Fruit fly (Drosophila melanogaster) whole organism, embryonic: ENCODE results near the gene CG11342.

Experiments used
- Abd-B ChIP-seq: fragments of 200-800 bp; sonication (Bioruptor generic); optimal IDR thresholded peaks from 2 replicates; lab custom pipeline; 2018; ENCODE audit warnings: missing biosample characterization, mild to moderate bottlenecking, missing genetic modification characterization, moderate library complexity
- Atf6 ChIP-seq: fragments of 200-800 bp; sonication (Bioruptor generic); IDR thresholded peaks from 2 replicates; pipeline ENCODE4 v1.3.6; 2022; ENCODE audit warnings: missing biosample characterization, missing genetic modification characterization
- BtbVII ChIP-seq: fragments of 200-800 bp; sonication (Bioruptor generic); optimal IDR thresholded peaks from 3 replicates; lab custom pipeline; 2017; ENCODE audit warnings: missing biosample characterization, mild to moderate bottlenecking, missing genetic modification characterization
- Bteb2 ChIP-seq: fragments of 200-800 bp; sonication (Bioruptor generic); optimal IDR thresholded peaks from 2 replicates; lab custom pipeline; 2016; ENCODE audit warnings: missing biosample characterization, missing genetic modification characterization
- CG12071 ChIP-seq: fragments of 200-800 bp; sonication (Bioruptor generic); optimal IDR thresholded peaks from 3 replicates; lab custom pipeline; 2018; ENCODE audit warnings: missing biosample characterization, mild to moderate bottlenecking, missing genetic modification characterization
- CG12104 ChIP-seq: fragments of 200-800 bp; sonication (Bioruptor generic); optimal IDR thresholded peaks from 3 replicates; lab custom pipeline; 2016; ENCODE audit warnings: missing biosample characterization, missing genetic modification characterization
- CG12391 ChIP-seq: fragments of 200-800 bp; sonication (Bioruptor generic); optimal IDR thresholded peaks from 3 replicates; lab custom pipeline; 2018; ENCODE audit warnings: missing biosample characterization, mild to moderate bottlenecking, missing genetic modification characterization, moderate library complexity
- CG12659 ChIP-seq: fragments of 200-800 bp; sonication (Bioruptor generic); optimal IDR thresholded peaks from 3 replicates; lab custom pipeline; 2017; ENCODE audit warnings: mild to moderate bottlenecking, missing biosample characterization, missing genetic modification reagents, missing genetic modification characterization
- CG15269 ChIP-seq: fragments of 200-800 bp; sonication (Bioruptor generic); optimal IDR thresholded peaks from 2 replicates; lab custom pipeline; 2018; ENCODE audit warnings: missing biosample characterization, mild to moderate bottlenecking, missing genetic modification characterization, moderate library complexity
- CG17568 ChIP-seq: fragments of 200-800 bp; sonication (Bioruptor generic); optimal IDR thresholded peaks from 2 replicates; lab custom pipeline; 2018; ENCODE audit warnings: missing biosample characterization, mild to moderate bottlenecking, missing genetic modification characterization, moderate library complexity
- CG17612 ChIP-seq: fragments of 200-800 bp; sonication (Bioruptor generic); IDR thresholded peaks from 2 replicates; pipeline ENCODE4 v1.3.6; 2022; ENCODE audit warnings: missing biosample characterization, missing genetic modification characterization
- CG18262 ChIP-seq: fragments of 200-800 bp; optimal IDR thresholded peaks from 3 replicates; lab custom pipeline; 2019; ENCODE audit warnings: missing biosample characterization, mild to moderate bottlenecking, missing genetic modification characterization, moderate library complexity
- CG2199 ChIP-seq: fragments of 200-800 bp; sonication (Bioruptor generic); IDR thresholded peaks from 3 replicates; pipeline ENCODE4 v1.3.6; 2022; ENCODE audit warnings: missing biosample characterization, missing genetic modification characterization
- CG32767 ChIP-seq: fragments of 200-800 bp; sonication (Bioruptor generic); IDR thresholded peaks from 2 replicates; pipeline ENCODE4 v1.3.6; 2022; ENCODE audit warnings: missing biosample characterization, missing genetic modification characterization
- CG3407 ChIP-seq: fragments of 200-800 bp; sonication (Bioruptor generic); optimal IDR thresholded peaks from 2 replicates; lab custom pipeline; 2018; ENCODE audit warnings: missing biosample characterization, mild to moderate bottlenecking, missing genetic modification characterization
- CG43689 ChIP-seq: fragments of 200-800 bp; sonication (Bioruptor generic); IDR thresholded peaks from 2 replicates; pipeline ENCODE4 v1.3.6; 2022; ENCODE audit warnings: missing biosample characterization, missing genetic modification characterization
- CG5180 ChIP-seq: fragments of 200-800 bp; sonication (Bioruptor generic); optimal IDR thresholded peaks from 3 replicates; lab custom pipeline; 2017; ENCODE audit warnings: missing biosample characterization, missing genetic modification characterization, mild to moderate bottlenecking, moderate library complexity, missing genetic modification reagents
- CG7987 ChIP-seq: fragments of 200-800 bp; sonication (Bioruptor generic); optimal IDR thresholded peaks from 2 replicates; lab custom pipeline; 2018; ENCODE audit warnings: missing biosample characterization, mild to moderate bottlenecking, missing genetic modification characterization, moderate library complexity
- CG8281 ChIP-seq: fragments of 200-800 bp; sonication (Bioruptor generic); optimal IDR thresholded peaks from 2 replicates; lab custom pipeline; 2018; ENCODE audit warnings: missing biosample characterization, mild to moderate bottlenecking, missing genetic modification characterization, moderate library complexity
- Dip2 ChIP-seq: fragments of 200-800 bp; sonication (Bioruptor generic); IDR thresholded peaks from 2 replicates; pipeline ENCODE4 v1.3.6; 2022; ENCODE audit warnings: missing biosample characterization, missing genetic modification characterization
- Dp ChIP-seq: fragments of 200-800 bp; sonication (Bioruptor generic); optimal IDR thresholded peaks from 2 replicates; lab custom pipeline; 2018; ENCODE audit warnings: missing biosample characterization, mild to moderate bottlenecking, missing genetic modification characterization, moderate library complexity
- E2f1 ChIP-seq: fragments of 200-800 bp; sonication (Bioruptor generic); IDR thresholded peaks from 2 replicates; pipeline ENCODE4 v1.3.6; 2022; ENCODE audit warnings: missing biosample characterization, missing genetic modification characterization
- Gug ChIP-seq: fragments of 200-800 bp; sonication (Bioruptor generic); IDR thresholded peaks from 4 replicates; pipeline ENCODE4 v1.3.6; 2022; ENCODE audit warnings: missing biosample characterization, missing genetic modification characterization
- H2.0 ChIP-seq: fragments of 200-800 bp; sonication (Bioruptor generic); IDR thresholded peaks from 2 replicates; pipeline ENCODE4 v1.3.6; 2022; ENCODE audit warnings: missing biosample characterization, missing genetic modification characterization
- Hsf ChIP-seq: fragments of 200-800 bp; sonication (Bioruptor generic); optimal IDR thresholded peaks from 3 replicates; lab custom pipeline; 2016; ENCODE audit warnings: missing biosample characterization, missing genetic modification characterization
- Meics ChIP-seq: fragments of 200-800 bp; sonication (Bioruptor generic); optimal IDR thresholded peaks from 2 replicates; lab custom pipeline; 2017; ENCODE audit warnings: missing biosample characterization, mild to moderate bottlenecking, missing genetic modification characterization
- PHDP ChIP-seq: fragments of 200-800 bp; sonication (Bioruptor generic); optimal IDR thresholded peaks from 3 replicates; lab custom pipeline; 2018; ENCODE audit warnings: missing biosample characterization, mild to moderate bottlenecking, missing genetic modification characterization, moderate library complexity
- Scr ChIP-seq: fragments of 200-800 bp; sonication (Bioruptor generic); IDR thresholded peaks from 2 replicates; pipeline ENCODE4 v1.3.6; 2022; ENCODE audit warnings: missing biosample characterization, missing genetic modification characterization; ENCODE audit not compliant: partially characterized antibody
- Spps ChIP-seq: fragments of 200-800 bp; sonication (Bioruptor generic); optimal IDR thresholded peaks from 2 replicates; lab custom pipeline; 2018; ENCODE audit warnings: missing biosample characterization, mild to moderate bottlenecking, missing genetic modification characterization
- Xbp1 ChIP-seq: fragments of 200-800 bp; sonication (Bioruptor generic); optimal IDR thresholded peaks from 3 replicates; lab custom pipeline; 2016; ENCODE audit warnings: missing biosample characterization, mild to moderate bottlenecking, missing genetic modification characterization
- ac ChIP-seq: fragments of 200-800 bp; sonication (Bioruptor generic); optimal IDR thresholded peaks from 3 replicates; lab custom pipeline; 2017; ENCODE audit warnings: missing biosample characterization, mild to moderate bottlenecking, missing genetic modification characterization
- ci ChIP-seq: fragments of 200-800 bp; sonication (Bioruptor generic); IDR thresholded peaks from 3 replicates; pipeline ENCODE4 v1.3.6; 2022; ENCODE audit warnings: missing biosample characterization, missing genetic modification characterization
- croc ChIP-seq: fragments of 200-800 bp; sonication (Bioruptor generic); conservative IDR thresholded peaks from 3 replicates; pipeline ENCODE4 v1.3.6; 2022; ENCODE audit warnings: missing biosample characterization, missing genetic modification characterization
- dpn ChIP-seq, 2 experiments: fragments of 200-800 bp; sonication (Bioruptor generic); optimal IDR thresholded peaks; 3 replicates each; lab custom pipeline; 2016; ENCODE audit warnings: missing biosample characterization in 2 of 2, missing genetic modification characterization in 2 of 2
- fd102C ChIP-seq: fragments of 200-800 bp; sonication (Bioruptor generic); optimal IDR thresholded peaks from 2 replicates; lab custom pipeline; 2018; ENCODE audit warnings: missing biosample characterization, mild to moderate bottlenecking, missing genetic modification characterization, moderate library complexity
- ftz-f1 ChIP-seq: fragments of 200-800 bp; sonication (Bioruptor generic); optimal IDR thresholded peaks from 2 replicates; lab custom pipeline; 2016; ENCODE audit warnings: missing biosample characterization, missing genetic modification characterization
- gce ChIP-seq: fragments of 200-800 bp; sonication (Bioruptor generic); IDR thresholded peaks from 3 replicates; pipeline ENCODE4 v1.3.6; 2022; ENCODE audit warnings: missing biosample characterization, missing genetic modification characterization
- grau ChIP-seq: fragments of 200-800 bp; optimal IDR thresholded peaks from 3 replicates; lab custom pipeline; 2019; ENCODE audit warnings: missing biosample characterization, mild to moderate bottlenecking, missing genetic modification characterization, moderate library complexity
- grn ChIP-seq: fragments of 200-800 bp; sonication (Bioruptor generic); optimal IDR thresholded peaks from 3 replicates; lab custom pipeline; 2017; ENCODE audit warnings: missing biosample characterization, missing genetic modification characterization
- hb ChIP-seq: fragments of 200-800 bp; sonication (Bioruptor generic); IDR thresholded peaks from 3 replicates; pipeline ENCODE4 v1.3.6; 2022; ENCODE audit warnings: missing biosample characterization, missing genetic modification characterization; ENCODE audit not compliant: partially characterized antibody
- kni ChIP-seq: fragments of 200-800 bp; sonication (Bioruptor generic); optimal IDR thresholded peaks from 3 replicates; lab custom pipeline; 2017; ENCODE audit warnings: mild to moderate bottlenecking, missing biosample characterization, missing genetic modification reagents, missing genetic modification characterization
- lab ChIP-seq: fragments of 200-800 bp; sonication (Bioruptor generic); optimal IDR thresholded peaks from 3 replicates; lab custom pipeline; 2017; ENCODE audit warnings: missing biosample characterization, missing genetic modification characterization, mild to moderate bottlenecking, moderate library complexity, missing genetic modification reagents
- nerfin-1 ChIP-seq: fragments of 200-800 bp; sonication (Bioruptor generic); optimal IDR thresholded peaks from 3 replicates; lab custom pipeline; 2019; ENCODE audit warnings: missing biosample characterization, mild to moderate bottlenecking, missing genetic modification characterization, moderate library complexity
- p53 ChIP-seq: fragments of 200-800 bp; sonication (Bioruptor generic); optimal IDR thresholded peaks from 2 replicates; lab custom pipeline; 2016; ENCODE audit warnings: missing biosample characterization, missing genetic modification characterization
- pfk ChIP-seq: fragments of 200-800 bp; sonication (Bioruptor generic); optimal IDR thresholded peaks from 2 replicates; lab custom pipeline; 2018; ENCODE audit warnings: missing biosample characterization, mild to moderate bottlenecking, missing genetic modification characterization, moderate library complexity
- rib ChIP-seq: fragments of 200-800 bp; sonication (Bioruptor generic); IDR thresholded peaks from 2 replicates; pipeline ENCODE4 v1.3.6; 2022; ENCODE audit warnings: missing biosample characterization, missing genetic modification characterization
- sisA ChIP-seq: fragments of 200-800 bp; sonication (Bioruptor generic); IDR thresholded peaks from 2 replicates; pipeline ENCODE4 v1.3.6; 2022; ENCODE audit warnings: missing biosample characterization, missing genetic modification characterization
- trh ChIP-seq: fragments of 200-800 bp; sonication (Bioruptor generic); optimal IDR thresholded peaks from 2 replicates; lab custom pipeline; 2016; ENCODE audit warnings: missing biosample characterization, missing genetic modification characterization

CG11342 gene

DNA sequence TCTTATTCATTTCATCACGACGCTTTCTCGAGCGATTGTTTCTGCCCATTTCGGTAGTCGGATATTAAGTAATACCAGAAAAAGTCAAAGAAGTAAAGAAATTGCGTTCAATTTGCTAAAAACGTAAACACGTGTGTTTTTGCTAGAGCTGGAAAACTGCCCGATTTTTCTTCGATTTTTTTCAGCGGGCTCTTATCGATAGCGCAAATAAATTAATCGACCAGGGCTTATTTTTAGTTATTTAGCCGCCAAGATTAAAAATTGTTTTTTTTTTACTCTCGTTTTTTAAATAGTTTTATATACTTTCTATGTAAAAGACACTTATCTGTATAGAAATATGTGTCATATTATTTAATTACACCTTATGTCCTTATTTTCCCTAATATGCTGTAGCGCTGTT lies 38.7 kb upstream of the CG11342 start, which contains the start of gene CG15019 (continued):
- TF ChIP-seq ftz-f1 = no peak

DNA sequence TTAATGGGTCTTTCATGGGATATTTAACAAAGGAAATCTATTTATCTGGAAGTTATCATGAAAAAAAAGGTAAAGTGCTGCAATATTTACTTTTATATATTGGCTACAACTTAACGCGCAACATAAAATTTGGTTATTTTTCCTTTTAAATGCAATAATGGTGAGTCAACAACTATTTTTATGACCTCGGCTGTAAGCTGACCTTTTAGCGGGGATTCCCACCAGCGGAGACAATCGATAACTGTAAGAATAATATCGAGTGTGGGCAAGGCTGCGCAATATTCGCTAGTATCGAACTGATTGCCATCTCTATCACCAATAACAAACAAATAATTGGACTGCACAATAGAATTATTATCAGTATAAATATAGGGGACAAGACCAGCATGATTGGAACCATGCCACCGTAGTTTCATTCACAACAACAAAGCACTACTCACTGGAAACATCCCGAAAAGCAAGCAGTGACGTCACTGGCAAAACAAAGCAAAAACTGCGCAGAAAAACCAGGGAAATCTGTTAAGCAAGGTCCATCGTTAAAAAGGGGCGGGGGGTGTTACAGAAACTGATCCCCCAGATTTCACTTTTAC lies 36.0 kb upstream of the CG11342 start, which contains the start of gene Syx17:
Gene Syx17, plus strand, starts transcription at position 308 of the 590 bp plus-strand sequence.
- TF ChIP-seq Spps (tag; lab: Kevin White, UChicago) (peak; percentile 22), CG32767 (no peak), grn (peak; percentile 53), Xbp1 (GFP tag; lab: Kevin White, UChicago) (peak; percentile 68), CG15269 (tag; lab: Kevin White, UChicago) (peak; percentile 62), gce (GFP tag; lab: Robert Waterston, UW) (no peak), CG3407 (GFP tag; lab: Kevin White, UChicago) (no peak), CG12659 (GFP tag; lab: Kevin White, UChicago) (peak; percentile 74), Meics (peak; percentile 59), CG12104 (GFP tag; lab: Kevin White, UChicago) (peak; percentile 10), Gug (GFP tag; lab: Robert Waterston, UW) (peak; percentile 36; the same call in 1 of the 4 replicates), kni (GFP tag; lab: Kevin White, UChicago) (no peak), CG8281 (no peak), CG18262 (tag; lab: Kevin White, UChicago) (peak; percentile 74), p53 (GFP tag; lab: Kevin White, UChicago) (peak; percentile 60), Scr (GFP tag; lab: Robert Waterston, UW) (peak; percentile 88), CG2199 (peak; percentile 59; the same call in 1 of the 3 replicates), PHDP (tag; lab: Kevin White, UChicago) (peak; percentile 49), CG12071 (GFP tag; lab: Kevin White, UChicago) (peak; percentile 35), E2f1 (GFP tag; lab: Robert Waterston, UW) (peak; percentile 43; the same call in 1 of the 2 replicates), dpn (GFP tag; optimal IDR thresholded peaks at IDR 0.05; lab: Kevin White, UChicago) (peak; percentile 49 to 64), ac (GFP tag; lab: Kevin White, UChicago) (no peak), ci (GFP tag; lab: Robert Waterston, UW) (peak; percentile 72), CG7987 (peak; percentile 60), BtbVII (GFP tag; lab: Kevin White, UChicago) (no peak), pfk (GFP tag; lab: Kevin White, UChicago) (no peak), CG43689 (GFP tag; lab: Robert Waterston, UW) (no peak), CG5180 (GFP tag; lab: Kevin White, UChicago) (peak; percentile 51), Dp (GFP tag; lab: Kevin White, UChicago) (peak; percentile 40), rib (GFP tag; lab: Robert Waterston, UW) (peak; percentile 76; the same call in 1 of the 2 replicates), hb (GFP tag; lab: Robert Waterston, UW) (peak; percentile 72), Bteb2 (GFP tag; lab: Kevin White, UChicago) (peak; percentile 33), Abd-B (GFP tag; lab: Kevin White, UChicago) (peak; percentile 48), nerfin-1 (peak; percentile 2), CG17612 (GFP tag; lab: Robert Waterston, UW) (no peak), Hsf (GFP tag; lab: Kevin White, UChicago) (peak; percentile 58), fd102C (GFP tag; lab: Kevin White, UChicago) (no peak), Dip2 (no peak), grau (tag; lab: Kevin White, UChicago) (peak; percentile 60), lab (peak; percentile 53), CG12391 (tag; lab: Kevin White, UChicago) (peak; percentile 61), croc (GFP tag; lab: Robert Waterston, UW) (no peak), sisA (peak; percentile 18; the same call in 1 of the 2 replicates), CG17568 (GFP tag; lab: Kevin White, UChicago) (peak; percentile 24), trh (GFP tag; lab: Kevin White, UChicago) (peak; percentile 23), Atf6 (GFP tag; lab: Robert Waterston, UW) (peak; percentile 56; the same call in 1 of the 2 replicates), H2.0 (peak; percentile 45; the same call in 1 of the 2 replicates)
